Worm (Caenorhabditis elegans): ENCODE data around the gene slc-25A32.
A peak's percentile ranks its signal among the peaks of the same experiment; 100 is the strongest.

slc-25A32 gene

ce11 chrII:8263562-8263961 lies 12.5 kb upstream of the slc-25A32 start:
- TF ChIP-seq snpc-1.1 (tag; optimal IDR thresholded peaks at IDR 0.05; ENCODE audit: insufficient read depth) (no peak), lin-26 (GFP tag; IDR thresholded peaks at IDR 0.05) (no peak), nhr-90 (tag; optimal IDR thresholded peaks at IDR 0.05) (no peak), ztf-26 (tag; optimal IDR thresholded peaks at IDR 0.05) (peak; percentile 30), nhr-80 (tag; optimal IDR thresholded peaks at IDR 0.05) (peak; percentile 47), F22D6.2 (tag; optimal IDR thresholded peaks at IDR 0.05) (no peak), him-1 (tag; optimal IDR thresholded peaks at IDR 0.05) (no peak), sea-2 (GFP tag; IDR thresholded peaks at IDR 0.05) (no peak)

DNA sequence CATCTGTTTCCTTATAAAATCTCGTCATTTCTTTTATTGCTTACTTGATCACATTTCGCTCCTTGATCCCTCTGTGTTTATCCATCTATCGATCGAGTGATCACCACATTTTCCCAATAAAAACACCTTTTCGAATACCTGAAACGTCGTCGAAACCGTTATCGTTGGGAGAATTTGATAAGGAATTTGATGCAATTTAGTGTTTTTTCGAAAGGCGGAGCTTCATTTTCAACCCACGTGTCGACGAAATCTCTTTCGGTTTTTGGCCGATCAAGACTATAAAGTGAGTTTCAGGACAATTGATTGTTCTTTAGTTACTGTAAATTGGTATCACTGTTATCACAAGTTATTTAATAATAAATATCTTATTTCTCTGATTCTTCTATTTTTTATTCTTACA lies 11.5 kb upstream of the slc-25A32 start, which contains the start of gene srdh-1:
TSS of gene srdh-1 (plus strand) at position 43 of the 400 bp plus-strand sequence.
- TF ChIP-seq rec-8 (tag; optimal IDR thresholded peaks at IDR 0.05): no peak
- no peak for TF ChIP-seq B0019.2 (GFP tag; conservative IDR thresholded peaks at IDR 0.05)
- TF ChIP-seq Y67H2A.10 (GFP tag; conservative IDR thresholded peaks at IDR 0.05): no peak
- no peak for TF ChIP-seq nhr-179 (tag; optimal IDR thresholded peaks at IDR 0.05)
- TF ChIP-seq let-607 (tag; optimal IDR thresholded peaks at IDR 0.05): no peak
- TF ChIP-seq lag-1 (GFP tag; IDR thresholded peaks at IDR 0.05): no peak
- TF ChIP-seq tbx-9 (tag; optimal IDR thresholded peaks at IDR 0.05; ENCODE audit: borderline replicate concordance): no peak
- no peak for TF ChIP-seq mcd-1 (GFP tag; IDR thresholded peaks at IDR 0.05)
- no peak for TF ChIP-seq unc-130 (GFP tag; optimal IDR thresholded peaks at IDR 0.05)
- no peak for TF ChIP-seq F33H1.4 (GFP tag; IDR thresholded peaks at IDR 0.05)
- no peak for TF ChIP-seq mxl-1 (tag; optimal IDR thresholded peaks at IDR 0.05)
- TF ChIP-seq die-1 (tag; optimal IDR thresholded peaks at IDR 0.05): no peak
- TF ChIP-seq F37B4.10 (GFP tag; IDR thresholded peaks at IDR 0.05): no peak
- no peak for TF ChIP-seq attf-6 (GFP tag; IDR thresholded peaks at IDR 0.05)
- TF ChIP-seq B0261.1 (tag; optimal IDR thresholded peaks at IDR 0.05): no peak
- no peak for TF ChIP-seq D2030.7 (GFP tag; IDR thresholded peaks at IDR 0.05)
- TF ChIP-seq Y53G8AR.9 (GFP tag; conservative IDR thresholded peaks at IDR 0.05): no peak
- no peak for TF ChIP-seq cebp-2 (GFP tag; IDR thresholded peaks at IDR 0.05)

DNA sequence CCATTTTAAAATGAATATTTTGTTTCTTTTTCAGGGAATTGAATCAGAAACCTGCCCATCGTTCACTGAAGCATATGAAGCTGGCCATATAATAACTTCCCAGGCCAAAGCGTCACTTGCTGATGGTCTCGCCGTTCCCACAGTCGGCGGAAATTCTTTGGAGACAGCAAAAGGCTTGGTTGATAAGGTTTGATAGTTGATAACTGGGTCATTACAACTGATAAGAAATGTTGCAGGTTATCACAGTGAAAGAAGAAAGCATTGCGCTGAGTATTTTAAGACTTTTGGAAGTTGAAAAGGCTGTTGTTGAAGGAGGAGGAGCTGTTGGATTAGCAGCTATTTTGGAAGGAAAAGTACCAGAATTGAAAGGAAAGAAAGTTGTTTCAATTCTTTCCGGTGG lies 9.5 kb upstream of the slc-25A32 start:
- no peak for TF ChIP-seq F55B11.4 (tag; optimal IDR thresholded peaks at IDR 0.05; ENCODE audit: borderline replicate concordance, insufficient read depth)
- no peak for TF ChIP-seq mes-4 (tag; optimal IDR thresholded peaks at IDR 0.05)
- no peak for TF ChIP-seq ztf-3 (GFP tag; optimal IDR thresholded peaks at IDR 0.05)
- no peak for TF ChIP-seq attf-5 (GFP tag; optimal IDR thresholded peaks at IDR 0.05)
- TF ChIP-seq dox-1 (GFP tag; IDR thresholded peaks at IDR 0.05): peak; percentile 44; the same call in 1 of the 2 replicates
- peak; percentile 79 for TF ChIP-seq nhr-80 (tag; optimal IDR thresholded peaks at IDR 0.05)

DNA sequence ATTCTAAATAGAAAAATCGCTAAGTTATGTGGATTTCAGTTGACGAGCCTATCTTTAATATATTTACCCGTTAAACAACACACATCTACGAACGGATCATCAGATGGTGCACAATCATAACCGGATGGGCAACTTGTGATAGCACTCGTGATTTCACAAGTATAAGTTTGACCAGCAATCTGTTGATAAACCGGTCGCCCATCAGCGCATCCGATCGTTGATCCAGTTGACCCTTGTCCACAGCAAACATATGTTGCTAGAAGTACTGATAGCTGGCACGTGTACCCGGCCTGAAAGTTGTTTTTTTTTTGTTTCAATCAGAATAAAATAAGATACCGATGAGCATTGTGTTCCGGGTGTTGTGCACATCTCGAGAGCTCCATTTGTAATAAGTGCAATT lies 8.4 kb upstream of the slc-25A32 start:
- TF ChIP-seq lin-26 (GFP tag; IDR thresholded peaks at IDR 0.05) (0 out of 2 replicates have a peak, but pooled peaks have one; percentile 64), cebp-1 (GFP tag; IDR thresholded peaks at IDR 0.05) (no peak), cebp-1 (tag; optimal IDR thresholded peaks at IDR 0.05) (no peak)

DNA sequence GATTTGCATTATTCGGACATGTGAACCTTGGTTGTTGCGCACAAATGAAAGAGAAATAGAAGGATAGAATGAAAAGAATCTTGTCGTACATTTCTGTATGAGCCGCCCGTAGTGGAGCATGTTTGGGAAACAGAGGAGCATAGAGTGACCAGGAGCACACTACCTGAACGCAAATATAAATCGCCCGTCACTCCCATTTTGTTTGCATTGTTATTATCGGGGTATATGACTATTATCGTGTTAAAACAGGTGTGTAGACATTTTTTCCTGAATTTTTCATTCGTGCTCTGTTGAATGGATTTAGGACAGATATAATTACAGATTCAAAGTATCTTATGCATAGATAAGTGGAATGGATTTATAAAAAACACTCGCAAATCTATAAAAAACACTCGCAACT lies 6.7 kb upstream of the slc-25A32 start, which contains the start of gene K01C8.2:
TSS of gene K01C8.2 (minus strand) at position 101 of the 400 bp plus-strand sequence.
- no peak for TF ChIP-seq B0336.3 (GFP tag; IDR thresholded peaks at IDR 0.05)

Measured in whole organism, young adult.